Fruit fly (Drosophila melanogaster): ENCODE results near the gene Mdr65.

dm6 chr3L:6217212-6217611 is 28.3 kb downstream of the Mdr65 start:
- no peak for TF ChIP-seq CG8478 (optimal IDR thresholded peaks at IDR 0.05)
- TF ChIP-seq CTCF (optimal IDR thresholded peaks at IDR 0.05): no peak

Data from S2 (cell line).